Fruit fly (Drosophila melanogaster) whole organism, pupa: ENCODE data around the gene CG10098.

Experiments
- CG10348 ChIP-seq: fragments of 200-800 bp; sonication (Bioruptor generic); IDR thresholded peaks from 2 replicates; pipeline ENCODE4 v1.3.6; 2022; ENCODE audit warnings: missing biosample characterization, missing genetic modification characterization
- CG34367 ChIP-seq: fragments of 200-800 bp; sonication (Bioruptor generic); optimal IDR thresholded peaks from 2 replicates; lab custom pipeline; 2018; ENCODE audit warnings: missing biosample characterization, mild to moderate bottlenecking, missing genetic modification characterization
- EcR ChIP-seq: fragments of 200-800 bp; sonication (Bioruptor generic); optimal IDR thresholded peaks from 3 replicates; lab custom pipeline; 2019; ENCODE audit warnings: missing biosample characterization, missing genetic modification characterization, mild to moderate bottlenecking, moderate library complexity, missing genetic modification reagents

dm6 chr3R:7088837-7089361, 35.4 kb upstream of the CG10098 start:
- TF ChIP-seq CG10348 (GFP tag; lab: Robert Waterston, UW) (no peak), EcR (GFP tag; lab: Kevin White, UChicago) (peak; percentile 86), CG34367 (tag; lab: Kevin White, UChicago) (no peak)
